Fruit fly (Drosophila melanogaster): ENCODE measurements around the gene CG9175.

Gene CG9175

DNA sequence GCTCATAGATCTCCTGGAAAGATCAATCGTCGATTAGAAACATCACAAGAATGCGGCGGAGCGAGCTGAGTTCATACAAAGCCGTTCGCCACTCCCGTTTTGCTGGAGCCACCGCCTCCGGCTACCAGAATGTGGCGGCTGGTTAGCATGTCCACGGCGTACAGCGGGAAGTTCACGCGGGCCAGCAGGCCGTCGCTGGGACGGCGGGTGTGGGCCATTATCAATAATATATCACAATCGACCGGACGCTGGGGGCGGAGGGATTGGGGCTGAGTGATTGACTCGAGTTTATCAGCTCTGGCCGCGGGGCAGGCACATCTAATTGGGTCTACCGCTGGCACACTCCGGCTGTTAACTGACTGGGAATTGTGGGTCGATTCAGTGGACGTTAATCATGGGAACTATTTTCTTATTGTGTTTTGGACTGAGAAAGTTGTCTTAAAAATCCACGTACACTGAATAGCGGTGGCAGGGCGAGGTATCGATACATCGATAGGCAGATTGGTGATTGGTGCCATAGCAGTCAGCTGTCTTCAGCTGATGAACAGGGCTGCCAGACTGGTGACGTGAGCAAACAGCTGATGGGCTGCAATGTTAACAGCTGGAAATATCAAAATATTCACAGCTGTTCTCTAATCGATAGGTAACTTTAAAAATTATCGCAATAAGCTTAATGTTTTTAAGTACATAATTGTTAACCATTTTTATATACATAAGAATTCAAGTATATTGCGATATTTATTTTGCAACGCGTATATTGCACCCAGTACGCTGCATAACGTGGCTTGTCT, at the start of gene CG9175 (continued):
- TF ChIP-seq ara (GFP tag; IDR thresholded peaks at IDR 0.05) (no peak), nerfin-1 (tag; optimal IDR thresholded peaks at IDR 0.05) (peak; percentile 37), CG9727 (GFP tag; optimal IDR thresholded peaks at IDR 0.05) (peak; percentile 38), CG34376 (GFP tag; optimal IDR thresholded peaks at IDR 0.05) (peak; percentile 60), CG3847 (GFP tag; IDR thresholded peaks at IDR 0.05) (peak; percentile 84), zfh2 (GFP tag; optimal IDR thresholded peaks at IDR 0.05) (peak; percentile 41), CG14710 (tag; optimal IDR thresholded peaks at IDR 0.05) (peak; percentile 76), dpn (GFP tag; optimal IDR thresholded peaks at IDR 0.05) (peak; percentile 40 to 45), CG3407 (GFP tag; optimal IDR thresholded peaks at IDR 0.05) (no peak), en (GFP tag; optimal IDR thresholded peaks at IDR 0.05) (no peak), CG12391 (tag; optimal IDR thresholded peaks at IDR 0.05) (peak; percentile 58), chif (GFP tag; optimal IDR thresholded peaks at IDR 0.05) (peak in 1 of 2 experiments; percentile 49), CG11695 (GFP tag; IDR thresholded peaks at IDR 0.05) (0 out of 3 replicates have a peak, but pooled peaks have one; percentile 37), HLH3B (GFP tag; IDR thresholded peaks at IDR 0.05) (no peak), CG10321 (GFP tag; IDR thresholded peaks at IDR 0.05) (no peak), pum (GFP tag; optimal IDR thresholded peaks at IDR 0.05) (no peak), CG17912 (GFP tag; optimal IDR thresholded peaks at IDR 0.05) (peak; percentile 63), CG18599 (GFP tag; optimal IDR thresholded peaks at IDR 0.05) (peak; percentile 32), Blimp-1 (GFP tag; optimal IDR thresholded peaks at IDR 0.05) (peak; percentile 22), vvl (GFP tag; IDR thresholded peaks at IDR 0.05) (peak; percentile 55; the same call in 1 of the 2 replicates), Bgb (GFP tag; IDR thresholded peaks at IDR 0.05; ENCODE audit: partially characterized antibody) (peak; percentile 98), unc-4 (GFP tag; IDR thresholded peaks at IDR 0.05; ENCODE audit: partially characterized antibody) (peak; percentile 99), Oaz (GFP tag; IDR thresholded peaks at IDR 0.05) (peak; percentile 13; the same call in 1 of the 2 replicates), bigmax (GFP tag; optimal IDR thresholded peaks at IDR 0.05) (peak; percentile 15), dimm (GFP tag; IDR thresholded peaks at IDR 0.05) (no peak), ewg (GFP tag; optimal IDR thresholded peaks at IDR 0.05) (peak; percentile 20), unpg (GFP tag; optimal IDR thresholded peaks at IDR 0.05) (peak; percentile 20), nerfin-2 (GFP tag; IDR thresholded peaks at IDR 0.05; ENCODE audit: partially characterized antibody) (peak; percentile 75; the same call in 1 of the 2 replicates), CG30020 (tag; optimal IDR thresholded peaks at IDR 0.05) (peak; percentile 33), MBD-R2 (GFP tag; IDR thresholded peaks at IDR 0.05) (peak; percentile 98), sens (GFP tag) (peak; percentile 83), CG9817 (tag; optimal IDR thresholded peaks at IDR 0.05) (peak; percentile 46), hkb (optimal IDR thresholded peaks at IDR 0.05) (no peak), hkb (GFP tag; IDR thresholded peaks at IDR 0.05) (no peak), prd (optimal IDR thresholded peaks at IDR 0.05) (no peak), prd (GFP tag; IDR thresholded peaks at IDR 0.05) (0 out of 3 replicates have a peak, but pooled peaks have one; percentile 18), bbx (GFP tag; IDR thresholded peaks at IDR 0.05; ENCODE audit: partially characterized antibody) (peak; percentile 97), Nf-YC (tag; optimal IDR thresholded peaks at IDR 0.05) (peak; percentile 44), jumu (GFP tag; optimal IDR thresholded peaks at IDR 0.05) (peak; percentile 48), CG4730 (GFP tag; IDR thresholded peaks at IDR 0.05) (no peak), NK7.1 (GFP tag; optimal IDR thresholded peaks at IDR 0.05) (no peak), tx (GFP tag; optimal IDR thresholded peaks at IDR 0.05) (peak; percentile 39), ems (GFP tag; optimal IDR thresholded peaks at IDR 0.05) (no peak), CG6791 (GFP tag; IDR thresholded peaks at IDR 0.05; ENCODE audit: partially characterized antibody) (peak; percentile 94), Opbp (GFP tag; IDR thresholded peaks at IDR 0.05; ENCODE audit: partially characterized antibody) (peak; percentile 97), CG16815 (GFP tag; optimal IDR thresholded peaks at IDR 0.05) (no peak), Poxn (GFP tag; IDR thresholded peaks at IDR 0.05) (no peak), CG7839 (tag; optimal IDR thresholded peaks at IDR 0.05) (peak; percentile 29), CG13287 (GFP tag; IDR thresholded peaks at IDR 0.05; ENCODE audit: partially characterized antibody) (peak; percentile 99)
